Worm (Caenorhabditis elegans) whole organism, midembryonic: ENCODE data around the gene str-159.

ENCODE experiments used
- flt-1 ChIP-seq: fragments of 200-800 bp; sonication (Bioruptor generic); IDR thresholded peaks from 2 replicates; pipeline ENCODE4 v1.3.6; 2022; ENCODE audit warnings: missing genetic modification characterization, missing compliant biosample characterization
- klf-2 ChIP-seq: fragments of 200-800 bp; sonication (Bioruptor generic); conservative IDR thresholded peaks from 2 replicates; pipeline ENCODE4 v1.3.6; 2022; ENCODE audit warnings: missing genetic modification reagents, missing genetic modification characterization, missing compliant biosample characterization
- med-1 ChIP-seq: sonication (generic microtip); optimal IDR thresholded peaks from 2 replicates; lab custom pipeline; 2017; ENCODE audit warnings: missing genetic modification characterization, mild to moderate bottlenecking, missing compliant biosample characterization, antibody characterized with exemption, missing genetic modification reagents; ENCODE audit not compliant: insufficient read depth
- ref-1 ChIP-seq: fragments of 200-800 bp; sonication (Bioruptor generic); conservative IDR thresholded peaks from 2 replicates; pipeline ENCODE4 v1.3.6; 2022; ENCODE audit warnings: missing genetic modification reagents, missing genetic modification characterization, missing compliant biosample characterization
- tab-1 ChIP-seq: fragments of 200-800 bp; sonication (Bioruptor generic); IDR thresholded peaks from 2 replicates; pipeline ENCODE4 v1.3.6; 2022; ENCODE audit warnings: missing genetic modification characterization, missing compliant biosample characterization
- ztf-23 ChIP-seq: fragments of 200-800 bp; sonication (Bioruptor generic); IDR thresholded peaks from 2 replicates; pipeline ENCODE4 v1.3.6; 2022; ENCODE audit warnings: missing genetic modification reagents, missing genetic modification characterization, missing compliant biosample characterization
- ztf-29 ChIP-seq: fragments of 200-800 bp; sonication (Bioruptor generic); IDR thresholded peaks from 2 replicates; pipeline ENCODE4 v1.3.6; 2022; ENCODE audit warnings: missing genetic modification reagents, missing genetic modification characterization, missing compliant biosample characterization

DNA sequence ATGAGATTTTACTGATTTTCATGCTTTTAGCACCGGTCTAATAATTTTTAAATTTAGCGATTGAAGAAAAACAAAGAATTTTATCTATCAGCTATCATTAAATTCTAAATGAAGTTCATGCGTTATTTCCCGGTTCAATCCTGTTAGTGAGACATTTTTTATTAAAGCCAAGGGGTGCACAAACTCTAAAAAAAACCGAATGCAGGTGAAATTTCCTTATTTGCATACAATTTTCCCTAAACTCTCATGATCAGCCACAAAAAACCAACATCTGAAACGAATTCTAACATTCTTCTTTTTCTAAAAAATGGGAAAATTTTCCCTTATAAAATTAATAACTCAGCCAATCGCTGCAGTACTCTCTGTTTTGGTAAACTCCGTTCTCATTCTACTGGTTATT, 4.0 kb downstream of the str-159 start, which contains the start of gene str-156:
- no peak for TF ChIP-seq ztf-29 (GFP tag; lab: Robert Waterston, UW)
- no peak for TF ChIP-seq med-1 (GFP tag; lab: Kevin White, UChicago)
- TF ChIP-seq flt-1 (GFP tag; lab: Robert Waterston, UW) = no peak
- TF ChIP-seq klf-2 (GFP tag; lab: Robert Waterston, UW) = no peak
- TF ChIP-seq ztf-23 (GFP tag; lab: Robert Waterston, UW) = no peak
- no peak for TF ChIP-seq tab-1 (GFP tag; lab: Robert Waterston, UW)
- TF ChIP-seq ref-1 (GFP tag; lab: Robert Waterston, UW) = no peak
